Fruit fly (Drosophila melanogaster): ENCODE results near the gene CG11964.

The CG11964 gene

DNA sequence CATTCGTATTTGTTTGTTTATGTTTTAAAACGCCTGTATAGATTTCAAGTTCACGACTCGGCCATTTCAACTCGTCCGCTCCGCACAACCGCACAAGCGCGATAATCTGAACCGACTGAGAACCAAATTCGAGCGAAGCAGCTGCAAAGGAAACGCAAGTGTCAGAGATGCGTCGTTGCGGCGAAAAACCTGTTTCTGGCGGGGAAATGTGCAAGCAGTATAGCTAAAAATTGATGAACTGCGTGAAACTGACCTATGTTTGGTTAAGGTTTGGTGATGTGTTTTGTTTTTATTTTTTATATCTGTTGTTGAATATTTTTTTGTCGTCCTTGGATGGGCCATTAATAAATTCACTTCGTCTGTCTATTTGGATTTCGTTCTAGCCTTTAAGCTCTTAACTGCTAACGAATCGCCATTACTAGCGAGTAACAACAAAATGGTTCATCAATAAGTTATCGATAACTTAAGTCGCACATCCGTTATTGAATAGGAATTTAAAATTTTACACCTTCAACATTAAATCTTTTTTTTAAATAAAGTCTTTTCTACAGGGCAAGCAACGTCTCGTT is 13.0 kb downstream of the CG11964 start, which contains the start of gene pyd:
TSS of gene pyd (minus strand) at position 120 of the 569 bp plus-strand sequence.
- peak; percentile 18 for TF ChIP-seq Vsx2 (GFP tag; optimal IDR thresholded peaks at IDR 0.05; ENCODE audit: partially characterized antibody)
- TF ChIP-seq dmrt93B (GFP tag; optimal IDR thresholded peaks at IDR 0.05), result peak; percentile 14
- no peak for TF ChIP-seq jim (GFP tag; optimal IDR thresholded peaks at IDR 0.05)
- no peak for TF ChIP-seq dl (GFP tag; optimal IDR thresholded peaks at IDR 0.05; ENCODE audit: insufficient read depth in 1 of 2, partially characterized antibody in 2 of 2)
- TF ChIP-seq Myc (optimal IDR thresholded peaks at IDR 0.05), result peak; percentile 97
- no peak for TF ChIP-seq Mio (GFP tag; optimal IDR thresholded peaks at IDR 0.05)
- TF ChIP-seq tai (GFP tag; optimal IDR thresholded peaks at IDR 0.05), result peak; percentile 58
- peak; percentile 75 for TF ChIP-seq h (GFP tag; optimal IDR thresholded peaks at IDR 0.05)
- peak; percentile 53 for TF ChIP-seq sv (GFP tag; optimal IDR thresholded peaks at IDR 0.05)
- no peak for TF ChIP-seq lola (GFP tag; optimal IDR thresholded peaks at IDR 0.05)
- TF ChIP-seq usp (GFP tag; optimal IDR thresholded peaks at IDR 0.05), result no peak
- TF ChIP-seq Sp1 (GFP tag; optimal IDR thresholded peaks at IDR 0.05), result peak; percentile 60
- peak; percentile 48 for TF ChIP-seq Hr83 (GFP tag; optimal IDR thresholded peaks at IDR 0.05; ENCODE audit: poor library complexity, severe bottlenecking)
- TF ChIP-seq ey (GFP tag; optimal IDR thresholded peaks at IDR 0.05), result peak; percentile 67
- no peak for TF ChIP-seq sage (GFP tag; optimal IDR thresholded peaks at IDR 0.05)
- TF ChIP-seq Rel (GFP tag; optimal IDR thresholded peaks at IDR 0.05), result no peak
- peak; percentile 22 for TF ChIP-seq Rel (tag; optimal IDR thresholded peaks at IDR 0.05)
- TF ChIP-seq OdsH (GFP tag; optimal IDR thresholded peaks at IDR 0.05), result peak; percentile 37
- TF ChIP-seq psq (GFP tag; optimal IDR thresholded peaks at IDR 0.05), result peak; percentile 81
- peak; percentile 63 for TF ChIP-seq Dif (GFP tag; optimal IDR thresholded peaks at IDR 0.05; ENCODE audit: partially characterized antibody)
- TF ChIP-seq N (GFP tag; optimal IDR thresholded peaks at IDR 0.05), result no peak
- no peak for TF ChIP-seq Jra (GFP tag; optimal IDR thresholded peaks at IDR 0.05)
- peak; percentile 70 for TF ChIP-seq fru (GFP tag; optimal IDR thresholded peaks at IDR 0.05)
- TF ChIP-seq HLH106 (tag; optimal IDR thresholded peaks at IDR 0.05), result peak; percentile 69
- TF ChIP-seq Dfd (GFP tag; optimal IDR thresholded peaks at IDR 0.05), result no peak
- TF ChIP-seq Abd-B (GFP tag; optimal IDR thresholded peaks at IDR 0.05), result no peak
- peak; percentile 51 for TF ChIP-seq rgr (GFP tag; optimal IDR thresholded peaks at IDR 0.05)
- TF ChIP-seq CG9705 (GFP tag; optimal IDR thresholded peaks at IDR 0.05), result peak; percentile 23
- no peak for TF ChIP-seq CrebA (GFP tag; optimal IDR thresholded peaks at IDR 0.05; ENCODE audit: borderline replicate concordance)
- TF ChIP-seq Hnf4 (GFP tag; optimal IDR thresholded peaks at IDR 0.05), result peak; percentile 51
- TF ChIP-seq foxo (GFP tag; optimal IDR thresholded peaks at IDR 0.05), result peak in 1 of 2 experiments; percentile 67
- peak; percentile 88 for TF ChIP-seq woc (GFP tag; optimal IDR thresholded peaks at IDR 0.05)
- no peak for TF ChIP-seq CG32264 (GFP tag; optimal IDR thresholded peaks at IDR 0.05)
- TF ChIP-seq br (GFP tag; optimal IDR thresholded peaks at IDR 0.05), result peak; percentile 67

DNA sequence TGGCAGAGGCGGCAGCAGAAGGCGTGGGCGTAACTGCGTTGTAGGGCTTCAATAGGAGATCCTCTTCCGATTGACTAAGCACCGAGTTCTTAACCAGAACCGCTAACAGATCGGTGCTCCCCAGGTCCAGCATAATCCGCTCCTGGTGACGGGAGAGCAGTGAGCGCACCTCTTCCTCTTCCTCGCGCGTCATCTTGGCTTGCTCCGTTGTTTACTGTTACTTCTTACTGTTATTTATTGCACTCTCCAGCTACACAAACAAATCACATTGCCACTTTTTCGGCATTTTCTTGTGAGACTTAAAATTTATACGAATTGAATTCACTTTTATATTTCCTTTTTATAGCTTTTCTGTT is 13.8 kb downstream of the CG11964 start:
- TF ChIP-seq Hnf4 (GFP tag; optimal IDR thresholded peaks at IDR 0.05) (no peak), Mio (GFP tag; optimal IDR thresholded peaks at IDR 0.05) (no peak), Myc (optimal IDR thresholded peaks at IDR 0.05) (no peak), CrebA (GFP tag; optimal IDR thresholded peaks at IDR 0.05; ENCODE audit: borderline replicate concordance) (no peak), sv (GFP tag; optimal IDR thresholded peaks at IDR 0.05) (no peak), brk (GFP tag; optimal IDR thresholded peaks at IDR 0.05) (no peak), Abd-B (GFP tag; optimal IDR thresholded peaks at IDR 0.05) (no peak), N (GFP tag; optimal IDR thresholded peaks at IDR 0.05) (no peak), Vsx2 (GFP tag; optimal IDR thresholded peaks at IDR 0.05; ENCODE audit: partially characterized antibody) (no peak), Hr83 (GFP tag; optimal IDR thresholded peaks at IDR 0.05; ENCODE audit: poor library complexity, severe bottlenecking) (no peak), Jra (GFP tag; optimal IDR thresholded peaks at IDR 0.05) (no peak)
